Fruit fly (Drosophila melanogaster): ENCODE measurements around the gene CG7333.

DNA sequence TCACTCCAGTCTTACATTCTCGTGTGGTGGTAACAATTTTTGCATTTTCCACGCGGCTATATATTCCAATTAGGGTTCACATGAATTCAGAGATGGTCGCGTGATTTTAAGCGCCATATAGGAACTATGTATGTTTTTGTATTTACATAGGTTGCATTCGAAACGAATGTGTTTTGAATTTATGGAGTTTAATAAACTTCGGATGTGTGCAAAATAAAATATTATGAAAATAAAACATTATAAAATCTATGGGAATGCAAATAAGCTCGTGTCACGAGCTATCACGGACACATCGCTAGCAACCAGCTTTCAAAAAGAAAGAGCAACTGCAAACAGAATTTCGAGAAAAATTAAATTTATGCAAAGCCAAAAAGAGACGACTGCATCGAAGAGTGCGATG lies 17.1 kb upstream of the CG7333 start:
- TF ChIP-seq CG5204 (GFP tag; optimal IDR thresholded peaks at IDR 0.05) (no peak), Crg-1 (GFP tag; optimal IDR thresholded peaks at IDR 0.05) (no peak), CG33017 (tag; optimal IDR thresholded peaks at IDR 0.05) (no peak), cic (GFP tag; optimal IDR thresholded peaks at IDR 0.05) (no peak), CG11617 (GFP tag; optimal IDR thresholded peaks at IDR 0.05) (no peak), CG7101 (tag; optimal IDR thresholded peaks at IDR 0.05) (no peak)
